Worm (Caenorhabditis elegans) whole organism, early embryonic: ENCODE measurements around the gene aex-4.
A peak's percentile ranks its signal among the peaks of the same experiment; 100 is the strongest.

Experiments
- B0310.2 ChIP-seq: sonication (generic microtip); optimal IDR thresholded peaks from 2 replicates; lab custom pipeline; 2016; ENCODE audit warnings: mild to moderate bottlenecking, missing genetic modification characterization, missing compliant biosample characterization
- F13C5.2 ChIP-seq: sonication (generic microtip); optimal IDR thresholded peaks from 2 replicates; lab custom pipeline; 2017; ENCODE audit warnings: mild to moderate bottlenecking, missing genetic modification characterization, inconsistent platforms, missing compliant biosample characterization
- aly-1 ChIP-seq: sonication (generic microtip); optimal IDR thresholded peaks from 2 replicates; lab custom pipeline; 2016; ENCODE audit warnings: missing genetic modification characterization, missing compliant biosample characterization
- ama-1 ChIP-seq: fragments of 150-350 bp; optimal IDR thresholded peaks from 2 replicates; lab custom pipeline; 2014
- ceh-13 ChIP-seq: fragments of 200-800 bp; sonication (Bioruptor generic); optimal IDR thresholded peaks from 2 replicates; lab custom pipeline; 2018; ENCODE audit warnings: mild to moderate bottlenecking, missing genetic modification characterization, missing compliant biosample characterization
- ceh-36 ChIP-seq: sonication (generic microtip); optimal IDR thresholded peaks from 2 replicates; lab custom pipeline; 2016; ENCODE audit warnings: missing genetic modification characterization, inconsistent platforms, missing compliant biosample characterization
- ets-7 ChIP-seq: sonication (generic microtip); optimal IDR thresholded peaks from 2 replicates; lab custom pipeline; 2016; ENCODE audit warnings: missing genotype, missing genetic modification characterization, missing compliant biosample characterization
- flt-1 ChIP-seq: fragments of 200-800 bp; sonication (Bioruptor generic); IDR thresholded peaks from 2 replicates; pipeline ENCODE4 v1.3.6; 2022; ENCODE audit warnings: missing genetic modification characterization, missing compliant biosample characterization
- hmg-4 ChIP-seq: fragments of 200-800 bp; sonication (Bioruptor generic); optimal IDR thresholded peaks from 2 replicates; lab custom pipeline; 2018; ENCODE audit warnings: mild to moderate bottlenecking, missing genetic modification characterization, missing compliant biosample characterization
- hnd-1 ChIP-seq: sonication (generic microtip); optimal IDR thresholded peaks from 2 replicates; lab custom pipeline; 2016; ENCODE audit warnings: missing genetic modification characterization, missing compliant biosample characterization
- pes-1 ChIP-seq: fragments of 200-800 bp; sonication (Bioruptor generic); IDR thresholded peaks from 2 replicates; pipeline ENCODE4 v1.3.6; 2022; ENCODE audit warnings: missing genetic modification reagents, missing genetic modification characterization, missing compliant biosample characterization
- sea-1 ChIP-seq: fragments of 200-800 bp; sonication (Bioruptor generic); conservative IDR thresholded peaks from 2 replicates; pipeline ENCODE4 v1.3.6; 2022; ENCODE audit warnings: missing genetic modification characterization, missing compliant biosample characterization
- tbx-11 ChIP-seq: fragments of 200-800 bp; sonication (Bioruptor generic); IDR thresholded peaks from 2 replicates; pipeline ENCODE4 v1.3.6; 2022; ENCODE audit warnings: missing genetic modification characterization, missing compliant biosample characterization

DNA sequence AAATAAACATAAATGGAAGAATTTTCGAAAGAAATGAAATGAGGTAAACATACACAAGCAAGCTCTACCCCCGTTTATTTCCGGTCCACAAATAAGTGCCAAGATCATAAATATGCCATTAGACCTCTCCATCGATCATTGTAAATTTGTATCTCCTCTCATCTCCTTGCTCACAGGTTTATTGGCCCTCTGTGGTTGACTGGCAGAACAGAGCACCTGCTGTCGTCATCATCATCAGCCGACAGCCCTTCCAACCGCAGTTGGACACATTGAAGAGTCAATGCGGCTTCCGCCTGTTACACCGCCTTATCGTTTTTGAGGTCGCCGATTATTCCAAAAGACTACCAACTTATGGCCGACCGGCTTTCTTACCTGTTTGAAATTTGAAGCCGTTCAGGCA is 9.5 kb downstream of the aex-4 start:
- TF ChIP-seq sea-1 (GFP tag; lab: Robert Waterston, UW) (no peak), pes-1 (GFP tag; lab: Robert Waterston, UW) (no peak), tbx-11 (GFP tag; lab: Robert Waterston, UW) (no peak), flt-1 (GFP tag; lab: Robert Waterston, UW) (no peak), B0310.2 (tag; lab: Kevin White, UChicago) (no peak), ama-1 (lab: Kevin White, UChicago) (no peak), hmg-4 (no peak), F13C5.2 (tag; lab: Kevin White, UChicago) (no peak), ceh-13 (no peak), ceh-36 (tag; lab: Kevin White, UChicago) (no peak), hnd-1 (no peak), ets-7 (tag; lab: Kevin White, UChicago) (peak; percentile 20), aly-1 (tag; lab: Kevin White, UChicago) (no peak)
